Fruit fly (Drosophila melanogaster) whole organism, prepupa: Measurements from ENCODE around the gene mey.

Experiments
- CG11762 ChIP-seq: fragments of 200-800 bp; sonication (Bioruptor generic); optimal IDR thresholded peaks from 3 replicates; lab custom pipeline; 2016; ENCODE audit warnings: missing biosample characterization, missing genetic modification characterization; ENCODE audit not compliant: insufficient read depth
- CG31627 ChIP-seq: fragments of 200-800 bp; sonication (Bioruptor generic); optimal IDR thresholded peaks from 3 replicates; lab custom pipeline; 2016; ENCODE audit warnings: missing biosample characterization, missing genetic modification characterization
- CG3919 ChIP-seq: fragments of 200-800 bp; sonication (Bioruptor generic); optimal IDR thresholded peaks from 3 replicates; lab custom pipeline; 2016; ENCODE audit warnings: missing biosample characterization, missing genetic modification characterization
- Eip93F ChIP-seq: fragments of 200-800 bp; sonication (Bioruptor generic); optimal IDR thresholded peaks from 2 replicates; lab custom pipeline; 2016; ENCODE audit warnings: missing biosample characterization, mild to moderate bottlenecking, missing genetic modification characterization
- Gug ChIP-seq: fragments of 200-800 bp; sonication (Bioruptor generic); IDR thresholded peaks from 2 replicates; pipeline ENCODE4 v1.3.6; 2022; ENCODE audit warnings: missing biosample characterization, missing genetic modification characterization
- Sox102F ChIP-seq: fragments of 200-800 bp; sonication (Bioruptor generic); optimal IDR thresholded peaks from 2 replicates; lab custom pipeline; 2016; ENCODE audit warnings: missing biosample characterization, mild to moderate bottlenecking, missing genetic modification characterization
- pdm3 ChIP-seq: fragments of 200-800 bp; sonication (Bioruptor generic); optimal IDR thresholded peaks from 3 replicates; lab custom pipeline; 2016; ENCODE audit warnings: missing biosample characterization, missing genetic modification characterization
- spab ChIP-seq: fragments of 200-800 bp; sonication (Bioruptor generic); optimal IDR thresholded peaks from 2 replicates; lab custom pipeline; 2017; ENCODE audit warnings: missing biosample characterization, mild to moderate bottlenecking, missing genetic modification characterization, missing genetic modification reagents

- no peak for TF ChIP-seq spab
- no peak for TF ChIP-seq Sox102F (GFP tag; lab: Kevin White, UChicago)
- TF ChIP-seq Gug (GFP tag; lab: Robert Waterston, UW), result 0 out of 2 replicates have a peak, but pooled peaks have one; percentile 27
- TF ChIP-seq CG11762 (GFP tag; lab: Kevin White, UChicago), result no peak
- peak; percentile 22 for TF ChIP-seq CG31627 (GFP tag; lab: Kevin White, UChicago)
- TF ChIP-seq pdm3 (GFP tag; lab: Kevin White, UChicago), result no peak
- TF ChIP-seq CG3919 (GFP tag; lab: Kevin White, UChicago), result no peak
- no peak for TF ChIP-seq Eip93F
These were observed 36.6 kb upstream of the mey start for dm6 chr3R:31462299-31463011.
